Worm (Caenorhabditis elegans) whole organism, mixed stage, embryonic: ENCODE measurements around the gene igdb-3.

Experiments used
- nhr-28 ChIP-seq: fragments of 150-350 bp; optimal IDR thresholded peaks from 2 replicates; lab custom pipeline; 2014; ENCODE audit warnings: missing biosample characterization, missing genetic modification characterization
- snpc-4 ChIP-seq: fragments of 150-350 bp; optimal IDR thresholded peaks from 2 replicates; lab custom pipeline; 2014; ENCODE audit warnings: missing biosample characterization, missing genetic modification characterization
- unc-62 ChIP-seq: fragments of 150-350 bp; optimal IDR thresholded peaks from 2 replicates; lab custom pipeline; 2014; ENCODE audit warnings: missing biosample characterization, missing genetic modification reagents, missing genetic modification characterization

DNA sequence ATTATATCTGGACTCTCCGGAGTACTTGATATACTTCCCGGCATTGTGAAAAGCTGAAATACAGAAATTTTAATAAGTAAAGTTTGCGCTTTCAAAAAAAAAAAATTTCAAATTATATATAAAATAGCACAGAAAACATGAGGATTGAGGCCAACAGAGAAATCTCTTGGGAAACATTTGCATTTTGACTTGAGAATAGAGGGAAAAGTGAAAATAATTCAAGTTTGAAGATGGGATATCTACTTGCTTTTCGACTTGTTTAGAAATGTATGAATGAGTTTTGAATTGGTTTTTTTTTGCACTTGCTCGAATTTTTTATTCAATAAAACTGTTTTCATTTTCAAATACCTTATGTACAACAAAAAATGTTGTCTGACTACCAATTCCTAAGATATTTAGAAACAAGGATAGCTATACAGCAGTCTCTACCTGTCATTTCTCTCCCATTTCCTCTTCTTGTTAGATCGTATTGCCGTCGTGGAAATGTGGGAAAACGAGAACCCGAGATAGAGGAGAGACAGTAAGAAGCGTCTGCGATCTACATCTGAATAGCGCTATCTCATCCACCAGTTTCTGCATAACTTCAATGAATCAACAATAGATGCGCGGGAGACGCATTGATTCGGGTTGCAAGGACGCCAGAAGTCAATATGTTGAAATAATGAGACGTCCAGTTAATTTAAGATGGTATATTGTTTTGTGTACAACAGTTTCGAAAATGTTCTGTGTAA lies 31.2 kb downstream of the igdb-3 start, which contains the start of gene T22E5.6:
- TF ChIP-seq nhr-28 (no peak), unc-62 (GFP tag; lab: Kevin White, UChicago) (no peak), snpc-4 (no peak)
